Worm (Caenorhabditis elegans) whole organism, young adult: ENCODE results near the gene str-87.

Experiments
- C06A6.2 ChIP-seq: fragments of 200-800 bp; sonication (Bioruptor generic); conservative IDR thresholded peaks from 2 replicates; pipeline ENCODE4 v1.3.6; 2022; ENCODE audit warnings: missing genetic modification characterization, missing compliant biosample characterization
- D2030.7 ChIP-seq: fragments of 200-800 bp; sonication (Bioruptor generic); IDR thresholded peaks from 2 replicates; pipeline ENCODE4 v1.3.6; 2022; ENCODE audit warnings: missing genetic modification reagents, missing genetic modification characterization, missing compliant biosample characterization
- F37B4.10 ChIP-seq: fragments of 200-800 bp; sonication (Bioruptor generic); IDR thresholded peaks from 2 replicates; pipeline ENCODE4 v1.3.6; 2022; ENCODE audit warnings: missing genetic modification characterization, missing compliant biosample characterization
- F52B5.7 ChIP-seq: sonication (generic microtip); optimal IDR thresholded peaks from 2 replicates; lab custom pipeline; 2016; ENCODE audit warnings: mild to moderate bottlenecking, missing genetic modification characterization, missing compliant biosample characterization
- T26A5.8 ChIP-seq: sonication (generic microtip); optimal IDR thresholded peaks from 2 replicates; lab custom pipeline; 2016; ENCODE audit warnings: missing genetic modification characterization, missing compliant biosample characterization
- Y67H2A.10 ChIP-seq: fragments of 200-800 bp; sonication (Bioruptor generic); conservative IDR thresholded peaks from 2 replicates; pipeline ENCODE4 v1.3.6; 2022; ENCODE audit warnings: missing genetic modification reagents, missing genetic modification characterization, missing compliant biosample characterization
- Y79H2A.3 ChIP-seq: fragments of 200-800 bp; sonication (Bioruptor generic); conservative IDR thresholded peaks from 2 replicates; pipeline ENCODE4 v1.3.6; 2022; ENCODE audit warnings: missing genetic modification reagents, missing genetic modification characterization, missing compliant biosample characterization
- aptf-2 ChIP-seq: fragments of 200-800 bp; sonication (Bioruptor generic); conservative IDR thresholded peaks from 2 replicates; pipeline ENCODE4 v1.3.6; 2022; ENCODE audit warnings: missing genetic modification reagents, missing genetic modification characterization, missing compliant biosample characterization
- aptf-3 ChIP-seq: fragments of 200-800 bp; sonication (Bioruptor generic); IDR thresholded peaks from 2 replicates; pipeline ENCODE4 v1.3.6; 2022; ENCODE audit warnings: missing genetic modification characterization, missing compliant biosample characterization
- bed-1 ChIP-seq: fragments of 200-800 bp; sonication (Bioruptor generic); IDR thresholded peaks from 2 replicates; pipeline ENCODE4 v1.3.6; 2022; ENCODE audit warnings: missing genetic modification reagents, missing genetic modification characterization, missing compliant biosample characterization
- ccch-3 ChIP-seq: fragments of 200-800 bp; sonication (Bioruptor generic); optimal IDR thresholded peaks from 2 replicates; lab custom pipeline; 2018; ENCODE audit warnings: mild to moderate bottlenecking, missing genetic modification characterization, missing compliant biosample characterization
- cebp-1 ChIP-seq, 2 experiments: fragments of 200-800 bp in 1 of 2; sonication (Bioruptor generic) in 1 of 2; sonication (generic microtip) in 1 of 2; IDR thresholded peaks in 1 of 2; optimal IDR thresholded peaks in 1 of 2; 2 replicates each; pipeline versions ENCODE4 v1.3.6 to Lab custom; 2017 to 2022; ENCODE audit warnings: missing compliant biosample characterization in 2 of 2, missing genetic modification characterization in 2 of 2, mild to moderate bottlenecking in 1 of 2, missing genetic modification reagents in 1 of 2, moderate library complexity in 1 of 2
- ceh-58 ChIP-seq: fragments of 200-800 bp; sonication (Bioruptor generic); IDR thresholded peaks from 2 replicates; pipeline ENCODE4 v1.3.6; 2022; ENCODE audit warnings: missing genetic modification characterization, missing compliant biosample characterization
- ceh-79 ChIP-seq: sonication (generic microtip); optimal IDR thresholded peaks from 2 replicates; lab custom pipeline; 2017; ENCODE audit warnings: mild to moderate bottlenecking, missing genetic modification characterization, missing compliant biosample characterization
- efl-1 ChIP-seq: fragments of 150-350 bp; optimal IDR thresholded peaks from 2 replicates; lab custom pipeline; 2014; ENCODE audit warnings: missing biosample characterization, missing genetic modification reagents, missing genetic modification characterization
- lag-1 ChIP-seq: fragments of 200-800 bp; sonication (Bioruptor generic); IDR thresholded peaks from 2 replicates; pipeline ENCODE4 v1.3.6; 2022; ENCODE audit warnings: missing genetic modification reagents, missing genetic modification characterization, missing compliant biosample characterization
- let-607 ChIP-seq, 2 experiments: fragments of 200-800 bp in 1 of 2; sonication (Bioruptor generic) in 1 of 2; sonication (generic microtip) in 1 of 2; optimal IDR thresholded peaks; 2 replicates each; lab custom pipeline; 2016 to 2018; ENCODE audit warnings: mild to moderate bottlenecking in 2 of 2, missing compliant biosample characterization in 2 of 2, missing genetic modification characterization in 2 of 2, moderate library complexity in 2 of 2, missing genotype in 1 of 2
- lin-35 ChIP-seq, 3 experiments: fragments of 150-350 bp in 2 of 3; sonication (generic microtip) in 1 of 3; optimal IDR thresholded peaks; 2 replicates each; lab custom pipeline; 2014 to 2018; ENCODE audit warnings: missing biosample characterization in 3 of 3, missing genetic modification characterization in 3 of 3, missing genetic modification reagents in 3 of 3
- lin-54 ChIP-seq: fragments of 200-800 bp; sonication (Bioruptor generic); optimal IDR thresholded peaks from 2 replicates; lab custom pipeline; 2018; ENCODE audit warnings: mild to moderate bottlenecking, missing genetic modification characterization, missing compliant biosample characterization
- lsl-1 ChIP-seq: fragments of 200-800 bp; sonication (Bioruptor generic); optimal IDR thresholded peaks from 2 replicates; lab custom pipeline; 2018; ENCODE audit warnings: mild to moderate bottlenecking, missing genetic modification characterization, moderate library complexity, missing compliant biosample characterization
- madf-10 ChIP-seq: sonication (generic microtip); optimal IDR thresholded peaks from 2 replicates; lab custom pipeline; 2016; ENCODE audit warnings: mild to moderate bottlenecking, missing genetic modification characterization, missing compliant biosample characterization
- madf-6 ChIP-seq: fragments of 200-800 bp; sonication (Bioruptor generic); IDR thresholded peaks from 2 replicates; pipeline ENCODE4 v1.3.6; 2022; ENCODE audit warnings: missing genetic modification reagents, missing genetic modification characterization, missing compliant biosample characterization
- mel-28 ChIP-seq: sonication (generic microtip); optimal IDR thresholded peaks from 2 replicates; lab custom pipeline; 2016; ENCODE audit warnings: borderline replicate concordance, mild to moderate bottlenecking, missing genetic modification characterization, missing compliant biosample characterization
- mxl-1 ChIP-seq: sonication (generic microtip); optimal IDR thresholded peaks from 2 replicates; lab custom pipeline; 2016; ENCODE audit warnings: missing genetic modification characterization, missing compliant biosample characterization
- nhr-27 ChIP-seq: fragments of 200-800 bp; sonication (Bioruptor generic); optimal IDR thresholded peaks from 2 replicates; lab custom pipeline; 2018; ENCODE audit warnings: mild to moderate bottlenecking, missing genetic modification characterization, moderate library complexity, missing compliant biosample characterization
- nhr-80 ChIP-seq: sonication (generic microtip); optimal IDR thresholded peaks from 2 replicates; lab custom pipeline; 2016; ENCODE audit warnings: missing genetic modification characterization, missing compliant biosample characterization
- nhr-90 ChIP-seq: sonication (generic microtip); optimal IDR thresholded peaks from 2 replicates; lab custom pipeline; 2016; ENCODE audit warnings: missing genotype, mild to moderate bottlenecking, missing genetic modification characterization, missing compliant biosample characterization
- pbrm-1 ChIP-seq: fragments of 200-800 bp; sonication (Bioruptor generic); IDR thresholded peaks from 2 replicates; pipeline ENCODE4 v1.3.6; 2022; ENCODE audit warnings: missing genetic modification reagents, missing genetic modification characterization, missing compliant biosample characterization
- rec-8 ChIP-seq, 2 experiments: sonication (generic microtip); optimal IDR thresholded peaks; 2 replicates each; lab custom pipeline; 2016; ENCODE audit warnings: mild to moderate bottlenecking in 2 of 2, missing genetic modification characterization in 2 of 2, missing genetic modification reagents in 2 of 2, missing genotype in 2 of 2, missing biosample characterization in 1 of 2, missing compliant biosample characterization in 1 of 2, moderate library complexity in 1 of 2
- rpc-1 ChIP-seq, 2 experiments: fragments of 150-350 bp in 1 of 2; sonication (generic microtip) in 1 of 2; optimal IDR thresholded peaks; 2 replicates each; lab custom pipeline; 2014 to 2018; ENCODE audit warnings: missing biosample characterization in 1 of 2, missing genetic modification characterization in 1 of 2, missing genetic modification reagents in 1 of 2, missing genotype in 1 of 2
- snpc-3.4 ChIP-seq: sonication (generic microtip); optimal IDR thresholded peaks from 2 replicates; lab custom pipeline; 2017; ENCODE audit warnings: missing genetic modification characterization, mild to moderate bottlenecking, missing compliant biosample characterization, antibody characterized with exemption, moderate library complexity, missing genotype, missing genetic modification reagents
- tbx-9 ChIP-seq: sonication (generic microtip); optimal IDR thresholded peaks from 2 replicates; lab custom pipeline; 2016; ENCODE audit warnings: borderline replicate concordance, missing genetic modification characterization, inconsistent platforms, missing compliant biosample characterization
- tlf-1 ChIP-seq: fragments of 200-800 bp; sonication (Bioruptor generic); optimal IDR thresholded peaks from 2 replicates; lab custom pipeline; 2018; ENCODE audit warnings: mild to moderate bottlenecking, missing genetic modification characterization, missing compliant biosample characterization
- ztf-18 ChIP-seq: sonication (generic microtip); optimal IDR thresholded peaks from 2 replicates; lab custom pipeline; 2016; ENCODE audit warnings: missing genotype, mild to moderate bottlenecking, missing genetic modification characterization, missing compliant biosample characterization

Gene str-87

ce11 chrV:8977895-8978294 lies 10.1 kb downstream of the str-87 start:
- peak; percentile 34; the same call in 1 of the 2 replicates for TF ChIP-seq cebp-1 (GFP tag; IDR thresholded peaks at IDR 0.05; lab: Robert Waterston, UW)
- no peak for TF ChIP-seq cebp-1 (tag; optimal IDR thresholded peaks at IDR 0.05; lab: Kevin White, UChicago)
- no peak for TF ChIP-seq tlf-1 (GFP tag; lab: Kevin White, UChicago)

ce11 chrV:8974889-8975422 lies 13.0 kb downstream of the str-87 start, which contains the start of gene nhr-143:
Gene nhr-143 (minus strand): TSS chrV:8974939.
- TF ChIP-seq T26A5.8 (tag; lab: Kevin White, UChicago) (no peak), nhr-80 (peak; percentile 63)

DNA sequence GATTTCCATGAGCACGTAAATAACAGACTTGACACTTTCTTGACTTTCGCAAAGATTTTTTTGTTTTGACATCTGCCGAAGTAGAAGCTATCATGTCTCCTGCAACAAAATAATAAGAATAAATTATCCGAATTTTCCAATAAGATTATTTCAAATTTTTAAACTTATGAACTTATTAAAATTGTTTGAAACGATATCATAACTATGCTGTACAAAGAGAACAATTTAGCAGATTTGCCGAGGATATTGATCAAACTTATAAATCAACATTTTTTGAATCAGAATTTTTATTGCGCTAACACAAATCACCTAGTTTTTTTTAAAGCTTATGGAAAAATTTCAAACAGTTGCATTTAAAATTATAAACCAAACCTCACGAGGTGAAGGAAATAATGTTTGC lies 15.7 kb downstream of the str-87 start, which contains the start of gene nhr-195:
nhr-195 (minus strand) TSS at position 101 of the 400 bp plus-strand sequence.
- TF ChIP-seq C06A6.2 (GFP tag; lab: Robert Waterston, UW) (no peak), Y79H2A.3 (GFP tag; lab: Robert Waterston, UW) (no peak), mxl-1 (tag; lab: Kevin White, UChicago) (no peak), F52B5.7 (no peak), ceh-79 (no peak), ceh-58 (no peak), lsl-1 (GFP tag; lab: Kevin White, UChicago) (no peak), mel-28 (tag; lab: Kevin White, UChicago) (no peak)

DNA sequence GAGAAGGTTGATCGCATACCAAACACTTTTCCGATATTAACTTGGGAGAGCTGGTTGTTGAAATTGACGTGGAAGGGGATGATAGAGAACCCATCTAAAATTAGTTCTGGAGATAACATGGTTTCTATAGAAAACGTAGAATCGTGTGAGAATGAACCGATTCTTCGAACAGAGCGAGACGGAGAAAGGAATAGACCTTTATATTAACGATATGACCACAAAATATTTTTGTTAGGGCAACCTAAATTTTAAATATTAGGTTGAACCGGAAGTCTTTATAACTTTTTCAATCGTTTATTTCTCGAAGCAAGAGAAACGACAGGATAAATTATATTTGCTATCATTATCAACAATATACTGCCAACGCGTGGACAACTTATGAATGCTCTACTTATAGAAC lies 21.9 kb downstream of the str-87 start, which contains the start of gene nhr-219:
nhr-219 (minus strand) TSS at position 101 of the 400 bp plus-strand sequence.
- TF ChIP-seq aptf-2 (no peak), ccch-3 (GFP tag; lab: Kevin White, UChicago) (no peak), snpc-3.4 (tag; lab: Kevin White, UChicago) (no peak), aptf-3 (GFP tag; lab: Robert Waterston, UW) (no peak), Y67H2A.10 (GFP tag; lab: Robert Waterston, UW) (no peak), madf-10 (tag; lab: Kevin White, UChicago) (no peak), pbrm-1 (GFP tag; lab: Robert Waterston, UW) (no peak), nhr-90 (tag; lab: Kevin White, UChicago) (no peak)
- TF ChIP-seq, all 124 proteins: peak for 0

ce11 chrV:8964055-8964758 lies 23.8 kb downstream of the str-87 start, which contains the start of gene nhr-44:
Gene nhr-44 (minus strand): TSS chrV:8964105.
- no peak for TF ChIP-seq lag-1 (GFP tag; lab: Robert Waterston, UW)
- TF ChIP-seq ccch-3 (GFP tag; lab: Kevin White, UChicago): no peak
- no peak for TF ChIP-seq D2030.7
- no peak for TF ChIP-seq lin-35 (GFP tag; optimal IDR thresholded peaks at IDR 0.05; lab: Kevin White, UChicago)
- TF ChIP-seq efl-1 (GFP tag; lab: Kevin White, UChicago): no peak
- no peak for TF ChIP-seq F37B4.10 (GFP tag; lab: Robert Waterston, UW)
- no peak for TF ChIP-seq ztf-18 (tag; lab: Kevin White, UChicago)
- TF ChIP-seq rec-8 (tag; optimal IDR thresholded peaks at IDR 0.05; lab: Kevin White, UChicago): no peak
- no peak for TF ChIP-seq rpc-1 (optimal IDR thresholded peaks at IDR 0.05; lab: Kevin White, UChicago)
- TF ChIP-seq rpc-1 (tag; optimal IDR thresholded peaks at IDR 0.05; lab: Kevin White, UChicago): no peak
- TF ChIP-seq bed-1 (GFP tag; lab: Robert Waterston, UW): no peak
- no peak for TF ChIP-seq lin-54 (GFP tag; lab: Kevin White, UChicago)
- TF ChIP-seq C06A6.2 (GFP tag; lab: Robert Waterston, UW): no peak
- no peak for TF ChIP-seq tbx-9
- TF ChIP-seq let-607 (tag; optimal IDR thresholded peaks at IDR 0.05; lab: Kevin White, UChicago): no peak
- TF ChIP-seq nhr-27 (tag; lab: Kevin White, UChicago): no peak
- TF ChIP-seq madf-6 (GFP tag; lab: Robert Waterston, UW): no peak
- no peak for TF ChIP-seq Y67H2A.10 (GFP tag; lab: Robert Waterston, UW)
